Worm (Caenorhabditis elegans) whole organism, L2 larva: ENCODE measurements around the gene B0250.8.

Experiments
- C34F6.9 ChIP-seq: fragments of 150-350 bp; optimal IDR thresholded peaks from 2 replicates; lab custom pipeline; 2014; ENCODE audit warnings: missing biosample characterization, missing genetic modification characterization
- F13H6.1 ChIP-seq: sonication (generic microtip); optimal IDR thresholded peaks from 2 replicates; lab custom pipeline; 2016; ENCODE audit warnings: missing genetic modification characterization, missing compliant biosample characterization
- R02D3.7 ChIP-seq: fragments of 150-350 bp; optimal IDR thresholded peaks from 2 replicates; lab custom pipeline; 2014; ENCODE audit warnings: missing biosample characterization, missing genetic modification characterization
- Y55F3AM.14 ChIP-seq: fragments of 200-800 bp; sonication (Bioruptor generic); optimal IDR thresholded peaks from 2 replicates; lab custom pipeline; 2018; ENCODE audit warnings: mild to moderate bottlenecking, missing genetic modification characterization, missing compliant biosample characterization
- ZK546.5 ChIP-seq: sonication (generic microtip); optimal IDR thresholded peaks from 2 replicates; lab custom pipeline; 2017; ENCODE audit warnings: missing biosample characterization, missing genetic modification characterization
- aly-2 ChIP-seq: fragments of 150-350 bp; optimal IDR thresholded peaks from 2 replicates; lab custom pipeline; 2014; ENCODE audit warnings: missing biosample characterization, missing genetic modification characterization
- ama-1 ChIP-seq: fragments of 150-350 bp; optimal IDR thresholded peaks from 2 replicates; lab custom pipeline; 2018; ENCODE audit warnings: inconsistent platforms
- blmp-1 ChIP-seq: sonication (generic microtip); optimal IDR thresholded peaks from 2 replicates; lab custom pipeline; 2017; ENCODE audit warnings: missing genetic modification characterization, mild to moderate bottlenecking, missing compliant biosample characterization, antibody characterized with exemption, moderate library complexity; ENCODE audit not compliant: insufficient read depth
- ceh-16 ChIP-seq: fragments of 150-350 bp; optimal IDR thresholded peaks from 2 replicates; lab custom pipeline; 2014; ENCODE audit warnings: missing biosample characterization, missing genetic modification characterization
- ceh-82 ChIP-seq: fragments of 150-350 bp; optimal IDR thresholded peaks from 2 replicates; lab custom pipeline; 2014; ENCODE audit warnings: missing biosample characterization, missing genetic modification characterization
- crh-2 ChIP-seq: sonication (generic microtip); optimal IDR thresholded peaks from 2 replicates; lab custom pipeline; 2017; ENCODE audit warnings: missing biosample characterization, missing genetic modification characterization
- dmd-4 ChIP-seq: sonication (generic microtip); optimal IDR thresholded peaks from 2 replicates; lab custom pipeline; 2017; ENCODE audit warnings: missing biosample characterization, missing genetic modification characterization
- elt-1 ChIP-seq: fragments of 150-350 bp; optimal IDR thresholded peaks from 2 replicates; lab custom pipeline; 2014; ENCODE audit warnings: missing biosample characterization, missing genetic modification characterization
- elt-3 ChIP-seq: sonication (generic microtip); optimal IDR thresholded peaks from 2 replicates; lab custom pipeline; 2017; ENCODE audit warnings: missing biosample characterization, missing genetic modification characterization
- fos-1 ChIP-seq: fragments of 150-350 bp; optimal IDR thresholded peaks from 2 replicates; lab custom pipeline; 2014; ENCODE audit warnings: missing biosample characterization, missing genetic modification characterization
- gmeb-1 ChIP-seq: fragments of 150-350 bp; optimal IDR thresholded peaks from 2 replicates; lab custom pipeline; 2014; ENCODE audit warnings: missing biosample characterization, missing genetic modification characterization
- lin-11 ChIP-seq: fragments of 150-350 bp; sonication (generic microtip); optimal IDR thresholded peaks from 2 replicates; lab custom pipeline; 2014; ENCODE audit warnings: missing biosample characterization, missing genetic modification characterization, inconsistent platforms, mixed read lengths
- lin-13 ChIP-seq: fragments of 150-350 bp; optimal IDR thresholded peaks from 2 replicates; lab custom pipeline; 2014; ENCODE audit warnings: missing biosample characterization, missing genetic modification reagents, missing genetic modification characterization
- lsy-2 ChIP-seq, 2 experiments: fragments of 150-350 bp in 1 of 2; sonication (generic microtip) in 1 of 2; optimal IDR thresholded peaks; 2 replicates each; lab custom pipeline; 2014 to 2017; ENCODE audit warnings: missing biosample characterization in 2 of 2, missing genetic modification characterization in 2 of 2
- mab-5 ChIP-seq: fragments of 150-350 bp; optimal IDR thresholded peaks from 2 replicates; lab custom pipeline; 2014; ENCODE audit warnings: missing biosample characterization, missing genetic modification characterization
- nhr-10 ChIP-seq: sonication (generic microtip); optimal IDR thresholded peaks from 2 replicates; lab custom pipeline; 2017; ENCODE audit warnings: missing biosample characterization, missing genetic modification characterization
- nhr-11 ChIP-seq: fragments of 150-350 bp; optimal IDR thresholded peaks from 2 replicates; lab custom pipeline; 2014; ENCODE audit warnings: missing biosample characterization, missing genetic modification characterization
- nhr-129 ChIP-seq: fragments of 150-350 bp; optimal IDR thresholded peaks from 2 replicates; lab custom pipeline; 2014; ENCODE audit warnings: missing biosample characterization, missing genetic modification characterization
- nhr-23 ChIP-seq: fragments of 150-350 bp; optimal IDR thresholded peaks from 2 replicates; lab custom pipeline; 2014; ENCODE audit warnings: missing biosample characterization, missing genetic modification reagents, missing genetic modification characterization
- nhr-25 ChIP-seq: fragments of 150-350 bp; sonication (generic microtip); optimal IDR thresholded peaks from 3 replicates; lab custom pipeline; 2014; ENCODE audit warnings: missing biosample characterization, missing genetic modification characterization
- nhr-6 ChIP-seq: fragments of 150-350 bp; optimal IDR thresholded peaks from 2 replicates; lab custom pipeline; 2014; ENCODE audit warnings: missing biosample characterization, missing genetic modification characterization
- nhr-77 ChIP-seq: fragments of 150-350 bp; optimal IDR thresholded peaks from 2 replicates; lab custom pipeline; 2014; ENCODE audit warnings: missing biosample characterization, missing genetic modification characterization
- sem-4 ChIP-seq: fragments of 150-350 bp; optimal IDR thresholded peaks from 2 replicates; lab custom pipeline; 2014; ENCODE audit warnings: missing biosample characterization, missing genetic modification reagents, missing genetic modification characterization
- skn-1 ChIP-seq: sonication (generic microtip); optimal IDR thresholded peaks from 2 replicates; lab custom pipeline; 2017; ENCODE audit warnings: missing biosample characterization, missing genetic modification characterization
- sma-3 ChIP-seq: sonication (generic microtip); optimal IDR thresholded peaks from 2 replicates; lab custom pipeline; 2016; ENCODE audit warnings: missing genetic modification reagents, missing genetic modification characterization, missing compliant biosample characterization
- sma-9 ChIP-seq, 2 experiments: fragments of 150-350 bp in 1 of 2; sonication (generic microtip) in 1 of 2; optimal IDR thresholded peaks; 2 replicates each; lab custom pipeline; 2014 to 2016; ENCODE audit warnings: missing genetic modification characterization in 2 of 2, mild to moderate bottlenecking in 1 of 2, missing biosample characterization in 1 of 2, missing compliant biosample characterization in 1 of 2, missing genetic modification reagents in 1 of 2, moderate library complexity in 1 of 2
- snpc-4 ChIP-seq: fragments of 150-350 bp; optimal IDR thresholded peaks from 2 replicates; lab custom pipeline; 2014; ENCODE audit warnings: missing biosample characterization, missing genetic modification characterization
- unc-39 ChIP-seq: fragments of 150-350 bp; optimal IDR thresholded peaks from 2 replicates; lab custom pipeline; 2014; ENCODE audit warnings: missing biosample characterization, missing genetic modification characterization
- unc-55 ChIP-seq: fragments of 150-350 bp; sonication (generic microtip); optimal IDR thresholded peaks from 3 replicates; lab custom pipeline; 2014; ENCODE audit warnings: missing biosample characterization, missing genetic modification reagents, missing genetic modification characterization
- unc-62 ChIP-seq: fragments of 150-350 bp; optimal IDR thresholded peaks from 2 replicates; lab custom pipeline; 2014; ENCODE audit warnings: missing biosample characterization, missing genetic modification reagents, missing genetic modification characterization
- zag-1 ChIP-seq: fragments of 150-350 bp; optimal IDR thresholded peaks from 2 replicates; lab custom pipeline; 2014; ENCODE audit warnings: missing biosample characterization, missing genetic modification characterization

B0250.8 gene

ce11 chrV:20485285-20485684 is 15.0 kb upstream of the B0250.8 start, which contains the start of gene dhcr-7:
Gene dhcr-7, minus strand, starts transcription at chrV:20485385.
- no peak for TF ChIP-seq crh-2
- TF ChIP-seq dmd-4, result no peak
- TF ChIP-seq nhr-10 (tag; lab: Kevin White, UChicago), result no peak
- TF ChIP-seq skn-1 (tag; lab: Kevin White, UChicago), result no peak
- TF ChIP-seq elt-3, result no peak
- no peak for TF ChIP-seq nhr-11 (tag; lab: Kevin White, UChicago)
- no peak for TF ChIP-seq ceh-82 (tag; lab: Kevin White, UChicago)
- no peak for TF ChIP-seq Y55F3AM.14 (GFP tag; lab: Kevin White, UChicago)
- TF ChIP-seq, all 48 proteins: peak for 0

ce11 chrV:20480790-20481189 is 10.5 kb upstream of the B0250.8 start:
- TF ChIP-seq elt-1 (tag; lab: Kevin White, UChicago) (no peak), R02D3.7 (tag; lab: Kevin White, UChicago) (no peak), snpc-4 (tag; lab: Kevin White, UChicago) (no peak), crh-2 (no peak), blmp-1 (tag; lab: Kevin White, UChicago) (no peak), nhr-23 (no peak), ceh-16 (no peak), skn-1 (tag; lab: Kevin White, UChicago) (no peak)

- TF ChIP-seq lsy-2 (tag; optimal IDR thresholded peaks at IDR 0.05; lab: Kevin White, UChicago), result peak in 1 of 2 experiments; percentile 83
- peak; percentile 45 for TF ChIP-seq F13H6.1 (tag; lab: Kevin White, UChicago)
- TF ChIP-seq Y55F3AM.14 (GFP tag; lab: Kevin White, UChicago), result no peak
- TF ChIP-seq gmeb-1 (tag; lab: Kevin White, UChicago), result peak; percentile 67
- no peak for TF ChIP-seq elt-1 (tag; lab: Kevin White, UChicago)
- peak; percentile 45 for TF ChIP-seq nhr-25 (tag; lab: Kevin White, UChicago)
- TF ChIP-seq sma-3 (GFP tag; lab: Kevin White, UChicago), result peak; percentile 9
- TF ChIP-seq nhr-6, result no peak
- peak; percentile 46 for TF ChIP-seq sem-4 (tag; lab: Kevin White, UChicago)
- no peak for TF ChIP-seq unc-62 (GFP tag; lab: Kevin White, UChicago)
- TF ChIP-seq aly-2 (tag; lab: Kevin White, UChicago), result no peak
- peak; percentile 69 for TF ChIP-seq R02D3.7 (tag; lab: Kevin White, UChicago)
- peak; percentile 24 for TF ChIP-seq lin-11 (tag; lab: Kevin White, UChicago)
- no peak for TF ChIP-seq ama-1 (lab: Kevin White, UChicago)
- TF ChIP-seq unc-39 (tag; lab: Kevin White, UChicago), result no peak
- TF ChIP-seq nhr-77, result no peak
- no peak for TF ChIP-seq snpc-4 (tag; lab: Kevin White, UChicago)
- TF ChIP-seq crh-2, result no peak
- no peak for TF ChIP-seq sma-9 (GFP tag; optimal IDR thresholded peaks at IDR 0.05; lab: Kevin White, UChicago)
- TF ChIP-seq sma-9 (tag; optimal IDR thresholded peaks at IDR 0.05; lab: Kevin White, UChicago), result no peak
- TF ChIP-seq ZK546.5 (tag; lab: Kevin White, UChicago), result no peak
- TF ChIP-seq nhr-23, result no peak
- TF ChIP-seq lin-13 (GFP tag; lab: Kevin White, UChicago), result peak; percentile 52
- peak; percentile 78 for TF ChIP-seq C34F6.9 (tag; lab: Kevin White, UChicago)
- peak; percentile 74 for TF ChIP-seq unc-55
- TF ChIP-seq fos-1 (tag; lab: Kevin White, UChicago), result no peak
- TF ChIP-seq mab-5, result no peak
- TF ChIP-seq nhr-129 (tag; lab: Kevin White, UChicago), result peak; percentile 48
Measured at ce11 chrV:20479013-20479739, 8.9 kb upstream of the B0250.8 start, which contains the start of the genes calf-1 and rpl-2. Gene calf-1, minus strand, starts transcription at chrV:20479089. Gene rpl-2, plus strand, starts transcription at chrV:20479689.

ce11 chrV:20476981-20477380 is 6.7 kb upstream of the B0250.8 start:
- TF ChIP-seq ZK546.5 (tag; lab: Kevin White, UChicago) (no peak), unc-55 (peak; percentile 26), nhr-129 (tag; lab: Kevin White, UChicago) (no peak), lsy-2 (tag; optimal IDR thresholded peaks at IDR 0.05; lab: Kevin White, UChicago) (peak in 1 of 2 experiments; percentile 59), zag-1 (tag; lab: Kevin White, UChicago) (no peak), C34F6.9 (tag; lab: Kevin White, UChicago) (peak; percentile 5)
